Worm (Caenorhabditis elegans) whole organism, young adult: ENCODE measurements around the gene E02H4.8.

Experiments used
- B0019.2 ChIP-seq: fragments of 200-800 bp; sonication (Bioruptor generic); conservative IDR thresholded peaks from 2 replicates; pipeline ENCODE4 v1.3.6; 2022; ENCODE audit warnings: missing genetic modification reagents, missing genetic modification characterization, missing compliant biosample characterization
- B0261.1 ChIP-seq: sonication (generic microtip); optimal IDR thresholded peaks from 2 replicates; lab custom pipeline; 2016; ENCODE audit warnings: mild to moderate bottlenecking, missing genetic modification characterization, moderate library complexity, missing compliant biosample characterization
- B0336.3 ChIP-seq: fragments of 200-800 bp; sonication (Bioruptor generic); IDR thresholded peaks from 2 replicates; pipeline ENCODE4 v1.3.6; 2022; ENCODE audit warnings: missing genetic modification characterization, missing compliant biosample characterization
- C06A6.2 ChIP-seq: fragments of 200-800 bp; sonication (Bioruptor generic); conservative IDR thresholded peaks from 2 replicates; pipeline ENCODE4 v1.3.6; 2022; ENCODE audit warnings: missing genetic modification characterization, missing compliant biosample characterization
- D2030.7 ChIP-seq: fragments of 200-800 bp; sonication (Bioruptor generic); IDR thresholded peaks from 2 replicates; pipeline ENCODE4 v1.3.6; 2022; ENCODE audit warnings: missing genetic modification reagents, missing genetic modification characterization, missing compliant biosample characterization
- F22D6.2 ChIP-seq: sonication (generic microtip); optimal IDR thresholded peaks from 2 replicates; lab custom pipeline; 2016; ENCODE audit warnings: mild to moderate bottlenecking, missing genetic modification characterization, missing compliant biosample characterization
- F39B2.1 ChIP-seq: fragments of 200-800 bp; sonication (Bioruptor generic); IDR thresholded peaks from 2 replicates; pipeline ENCODE4 v1.3.6; 2022; ENCODE audit warnings: missing genetic modification reagents, missing genetic modification characterization, missing compliant biosample characterization
- F52B5.7 ChIP-seq: sonication (generic microtip); optimal IDR thresholded peaks from 2 replicates; lab custom pipeline; 2016; ENCODE audit warnings: mild to moderate bottlenecking, missing genetic modification characterization, missing compliant biosample characterization
- F57A8.1 ChIP-seq: fragments of 200-800 bp; sonication (Bioruptor generic); optimal IDR thresholded peaks from 2 replicates; lab custom pipeline; 2018; ENCODE audit warnings: mild to moderate bottlenecking, missing genetic modification characterization, moderate library complexity, missing compliant biosample characterization
- K11D2.4 ChIP-seq: fragments of 200-800 bp; sonication (Bioruptor generic); IDR thresholded peaks from 2 replicates; pipeline ENCODE4 v1.3.6; 2022; ENCODE audit warnings: missing genetic modification reagents, missing genetic modification characterization, missing compliant biosample characterization
- T07F8.4 ChIP-seq: sonication (generic microtip); optimal IDR thresholded peaks from 2 replicates; lab custom pipeline; 2016; ENCODE audit warnings: mild to moderate bottlenecking, missing genetic modification characterization, moderate library complexity, missing compliant biosample characterization
- Y53G8AR.9 ChIP-seq: fragments of 200-800 bp; sonication (Bioruptor generic); conservative IDR thresholded peaks from 2 replicates; pipeline ENCODE4 v1.3.6; 2022; ENCODE audit warnings: missing genetic modification reagents, missing genetic modification characterization, missing compliant biosample characterization
- Y67H2A.10 ChIP-seq: fragments of 200-800 bp; sonication (Bioruptor generic); conservative IDR thresholded peaks from 2 replicates; pipeline ENCODE4 v1.3.6; 2022; ENCODE audit warnings: missing genetic modification reagents, missing genetic modification characterization, missing compliant biosample characterization
- Y95B8A.8 ChIP-seq: fragments of 200-800 bp; sonication (Bioruptor generic); IDR thresholded peaks from 2 replicates; pipeline ENCODE4 v1.3.6; 2022; ENCODE audit warnings: missing genetic modification reagents, missing genetic modification characterization, missing compliant biosample characterization
- aptf-3 ChIP-seq: fragments of 200-800 bp; sonication (Bioruptor generic); IDR thresholded peaks from 2 replicates; pipeline ENCODE4 v1.3.6; 2022; ENCODE audit warnings: missing genetic modification characterization, missing compliant biosample characterization
- attf-5 ChIP-seq: fragments of 200-800 bp; sonication (Bioruptor generic); optimal IDR thresholded peaks from 2 replicates; lab custom pipeline; 2018; ENCODE audit warnings: mild to moderate bottlenecking, missing genetic modification characterization, missing compliant biosample characterization
- bed-1 ChIP-seq: fragments of 200-800 bp; sonication (Bioruptor generic); IDR thresholded peaks from 2 replicates; pipeline ENCODE4 v1.3.6; 2022; ENCODE audit warnings: missing genetic modification reagents, missing genetic modification characterization, missing compliant biosample characterization
- bed-2 ChIP-seq: fragments of 200-800 bp; sonication (Bioruptor generic); IDR thresholded peaks from 2 replicates; pipeline ENCODE4 v1.3.6; 2022; ENCODE audit warnings: missing genetic modification reagents, missing genetic modification characterization, missing compliant biosample characterization
- cebp-2 ChIP-seq: fragments of 200-800 bp; sonication (Bioruptor generic); IDR thresholded peaks from 2 replicates; pipeline ENCODE4 v1.3.6; 2022; ENCODE audit warnings: missing genetic modification characterization, missing compliant biosample characterization
- ceh-100 ChIP-seq: fragments of 200-800 bp; sonication (Bioruptor generic); IDR thresholded peaks from 2 replicates; pipeline ENCODE4 v1.3.6; 2022; ENCODE audit warnings: missing genetic modification reagents, missing genetic modification characterization, missing compliant biosample characterization
- ceh-58 ChIP-seq: fragments of 200-800 bp; sonication (Bioruptor generic); IDR thresholded peaks from 2 replicates; pipeline ENCODE4 v1.3.6; 2022; ENCODE audit warnings: missing genetic modification characterization, missing compliant biosample characterization
- ceh-79 ChIP-seq: sonication (generic microtip); optimal IDR thresholded peaks from 2 replicates; lab custom pipeline; 2017; ENCODE audit warnings: mild to moderate bottlenecking, missing genetic modification characterization, missing compliant biosample characterization
- die-1 ChIP-seq: sonication (generic microtip); optimal IDR thresholded peaks from 2 replicates; lab custom pipeline; 2016; ENCODE audit warnings: missing genotype, mild to moderate bottlenecking, missing genetic modification characterization, missing compliant biosample characterization
- efl-1 ChIP-seq: fragments of 150-350 bp; optimal IDR thresholded peaks from 2 replicates; lab custom pipeline; 2014; ENCODE audit warnings: missing biosample characterization, missing genetic modification reagents, missing genetic modification characterization
- him-1 ChIP-seq: sonication (generic microtip); optimal IDR thresholded peaks from 2 replicates; lab custom pipeline; 2016; ENCODE audit warnings: missing genotype, missing genetic modification reagents, missing genetic modification characterization, missing compliant biosample characterization
- hlh-12 ChIP-seq: sonication (generic microtip); optimal IDR thresholded peaks from 2 replicates; lab custom pipeline; 2016; ENCODE audit warnings: missing genetic modification characterization, missing compliant biosample characterization
- hlh-26 ChIP-seq: fragments of 200-800 bp; sonication (Bioruptor generic); conservative IDR thresholded peaks from 2 replicates; pipeline ENCODE4 v1.3.6; 2022; ENCODE audit warnings: missing genetic modification reagents, missing genetic modification characterization, missing compliant biosample characterization
- hmg-1.2 ChIP-seq: fragments of 200-800 bp; sonication (Bioruptor generic); IDR thresholded peaks from 2 replicates; pipeline ENCODE4 v1.3.6; 2022; ENCODE audit warnings: missing genetic modification reagents, missing genetic modification characterization, missing compliant biosample characterization
- hrde-1 ChIP-seq: sonication (generic microtip); optimal IDR thresholded peaks from 2 replicates; lab custom pipeline; 2016; ENCODE audit warnings: missing genetic modification characterization, mild to moderate bottlenecking, missing compliant biosample characterization, moderate library complexity, missing genotype, missing genetic modification reagents, borderline replicate concordance
- hsf-1 ChIP-seq: fragments of 200-800 bp; sonication (Bioruptor generic); IDR thresholded peaks from 2 replicates; pipeline ENCODE4 v1.3.6; 2022; ENCODE audit warnings: missing genetic modification reagents, missing genetic modification characterization, missing compliant biosample characterization
- lin-40 ChIP-seq: sonication (generic microtip); optimal IDR thresholded peaks from 2 replicates; lab custom pipeline; 2016; ENCODE audit warnings: missing genetic modification characterization, mild to moderate bottlenecking, missing compliant biosample characterization, missing genotype, missing genetic modification reagents
- lin-54 ChIP-seq: fragments of 200-800 bp; sonication (Bioruptor generic); optimal IDR thresholded peaks from 2 replicates; lab custom pipeline; 2018; ENCODE audit warnings: mild to moderate bottlenecking, missing genetic modification characterization, missing compliant biosample characterization
- lir-1 ChIP-seq: fragments of 200-800 bp; sonication (Bioruptor generic); conservative IDR thresholded peaks from 2 replicates; pipeline ENCODE4 v1.3.6; 2022; ENCODE audit warnings: missing genetic modification reagents, missing genetic modification characterization, missing compliant biosample characterization
- mxl-1 ChIP-seq: sonication (generic microtip); optimal IDR thresholded peaks from 2 replicates; lab custom pipeline; 2016; ENCODE audit warnings: missing genetic modification characterization, missing compliant biosample characterization
- nfya-2 ChIP-seq: fragments of 200-800 bp; sonication (Bioruptor generic); IDR thresholded peaks from 2 replicates; pipeline ENCODE4 v1.3.6; 2022; ENCODE audit warnings: missing genetic modification reagents, missing genetic modification characterization, missing compliant biosample characterization
- nhr-90 ChIP-seq: sonication (generic microtip); optimal IDR thresholded peaks from 2 replicates; lab custom pipeline; 2016; ENCODE audit warnings: missing genotype, mild to moderate bottlenecking, missing genetic modification characterization, missing compliant biosample characterization
- pbrm-1 ChIP-seq: fragments of 200-800 bp; sonication (Bioruptor generic); IDR thresholded peaks from 2 replicates; pipeline ENCODE4 v1.3.6; 2022; ENCODE audit warnings: missing genetic modification reagents, missing genetic modification characterization, missing compliant biosample characterization
- rec-8 ChIP-seq, 2 experiments: sonication (generic microtip); optimal IDR thresholded peaks; 2 replicates each; lab custom pipeline; 2016; ENCODE audit warnings: mild to moderate bottlenecking in 2 of 2, missing genetic modification characterization in 2 of 2, missing genetic modification reagents in 2 of 2, missing genotype in 2 of 2, missing biosample characterization in 1 of 2, missing compliant biosample characterization in 1 of 2, moderate library complexity in 1 of 2
- snpc-1.1 ChIP-seq: sonication (generic microtip); optimal IDR thresholded peaks from 2 replicates; lab custom pipeline; 2017; ENCODE audit warnings: missing genetic modification characterization, mild to moderate bottlenecking, missing compliant biosample characterization, antibody characterized with exemption, moderate library complexity, missing genotype, missing genetic modification reagents; ENCODE audit not compliant: insufficient read depth
- snpc-1.3 ChIP-seq: sonication (generic microtip); optimal IDR thresholded peaks from 2 replicates; lab custom pipeline; 2017; ENCODE audit warnings: missing genetic modification characterization, mild to moderate bottlenecking, missing compliant biosample characterization, antibody characterized with exemption, moderate library complexity, missing genotype, missing genetic modification reagents; ENCODE audit not compliant: insufficient read depth
- somi-1 ChIP-seq: fragments of 200-800 bp; sonication (Bioruptor generic); optimal IDR thresholded peaks from 2 replicates; lab custom pipeline; 2018; ENCODE audit warnings: mild to moderate bottlenecking, missing genetic modification characterization, missing compliant biosample characterization
- tbp1 ChIP-seq: fragments of 200-800 bp; sonication (Bioruptor generic); optimal IDR thresholded peaks from 2 replicates; lab custom pipeline; 2018; ENCODE audit warnings: mild to moderate bottlenecking, missing genetic modification characterization, missing compliant biosample characterization
- unc-62 ChIP-seq: fragments of 150-350 bp; optimal IDR thresholded peaks from 2 replicates; lab custom pipeline; 2014; ENCODE audit warnings: missing biosample characterization, missing genetic modification reagents, missing genetic modification characterization
- zfh-2 ChIP-seq: fragments of 200-800 bp; sonication (Bioruptor generic); conservative IDR thresholded peaks from 2 replicates; pipeline ENCODE4 v1.3.6; 2022; ENCODE audit warnings: missing genetic modification reagents, missing genetic modification characterization, missing compliant biosample characterization
- ztf-18 ChIP-seq: sonication (generic microtip); optimal IDR thresholded peaks from 2 replicates; lab custom pipeline; 2016; ENCODE audit warnings: missing genotype, mild to moderate bottlenecking, missing genetic modification characterization, missing compliant biosample characterization
- ztf-22 ChIP-seq: fragments of 200-800 bp; sonication (Bioruptor generic); optimal IDR thresholded peaks from 2 replicates; lab custom pipeline; 2018; ENCODE audit warnings: mild to moderate bottlenecking, missing genetic modification characterization, moderate library complexity, missing compliant biosample characterization
- ztf-26 ChIP-seq: sonication (generic microtip); optimal IDR thresholded peaks from 2 replicates; lab custom pipeline; 2017; ENCODE audit warnings: missing genetic modification characterization, missing compliant biosample characterization
- ztf-28 ChIP-seq: fragments of 200-800 bp; sonication (Bioruptor generic); IDR thresholded peaks from 2 replicates; pipeline ENCODE4 v1.3.6; 2022; ENCODE audit warnings: missing genetic modification reagents, missing genetic modification characterization, missing compliant biosample characterization
- ztf-3 ChIP-seq: fragments of 200-800 bp; sonication (Bioruptor generic); optimal IDR thresholded peaks from 2 replicates; lab custom pipeline; 2018; ENCODE audit warnings: mild to moderate bottlenecking, missing genetic modification characterization, missing compliant biosample characterization

The E02H4.8 gene

ce11 chrX:14228764-14229163 lies 34.6 kb downstream of the E02H4.8 start (continued):
- TF ChIP-seq B0261.1 (tag; lab: Kevin White, UChicago) = peak; percentile 79
- TF ChIP-seq hlh-26 (GFP tag; lab: Robert Waterston, UW) = no peak
- peak; percentile 8 for TF ChIP-seq T07F8.4 (tag; lab: Kevin White, UChicago)
- no peak for TF ChIP-seq efl-1 (GFP tag; lab: Kevin White, UChicago)
- no peak for TF ChIP-seq hsf-1 (GFP tag; lab: Robert Waterston, UW)
- TF ChIP-seq Y67H2A.10 (GFP tag; lab: Robert Waterston, UW) = no peak
- TF ChIP-seq bed-1 (GFP tag; lab: Robert Waterston, UW) = no peak
- TF ChIP-seq nhr-90 (tag; lab: Kevin White, UChicago) = peak; percentile 88
- peak; percentile 47; the same call in 1 of the 2 replicates for TF ChIP-seq D2030.7
- no peak for TF ChIP-seq ceh-79
- no peak for TF ChIP-seq ztf-3 (GFP tag; lab: Kevin White, UChicago)
- TF ChIP-seq B0019.2 (GFP tag; lab: Robert Waterston, UW) = no peak
- no peak for TF ChIP-seq F57A8.1
- TF ChIP-seq unc-62 (GFP tag; lab: Kevin White, UChicago) = no peak
- TF ChIP-seq pbrm-1 (GFP tag; lab: Robert Waterston, UW) = peak; percentile 61; the same call in 1 of the 2 replicates
- no peak for TF ChIP-seq ztf-28 (GFP tag; lab: Robert Waterston, UW)
- peak; percentile 56 for TF ChIP-seq ztf-18 (tag; lab: Kevin White, UChicago)
- TF ChIP-seq lin-40 (tag; lab: Kevin White, UChicago) = no peak
- TF ChIP-seq somi-1 (GFP tag; lab: Kevin White, UChicago) = no peak
- no peak for TF ChIP-seq ceh-58
- peak; percentile 84 for TF ChIP-seq die-1 (tag; lab: Kevin White, UChicago)
- no peak for TF ChIP-seq nfya-2 (GFP tag; lab: Robert Waterston, UW)
- no peak for TF ChIP-seq ztf-22
- TF ChIP-seq Y95B8A.8 = no peak
- TF ChIP-seq Y53G8AR.9 (GFP tag; lab: Robert Waterston, UW) = no peak
- no peak for TF ChIP-seq F52B5.7 (tag; lab: Kevin White, UChicago)
- no peak for TF ChIP-seq zfh-2 (GFP tag; lab: Robert Waterston, UW)
- peak; percentile 91 for TF ChIP-seq tbp1 (GFP tag; lab: Kevin White, UChicago)
- TF ChIP-seq mxl-1 (tag; lab: Kevin White, UChicago) = peak; percentile 40
- TF ChIP-seq ztf-26 (tag; lab: Kevin White, UChicago) = no peak
- peak; percentile 70 for TF ChIP-seq snpc-1.3 (tag; lab: Kevin White, UChicago)
- TF ChIP-seq ceh-100 (GFP tag; lab: Robert Waterston, UW) = no peak
- 0 out of 2 replicates have a peak, but pooled peaks have one; percentile 38 for TF ChIP-seq aptf-3
- no peak for TF ChIP-seq K11D2.4
- TF ChIP-seq hrde-1 (tag; lab: Kevin White, UChicago) = peak; percentile 40
- TF ChIP-seq C06A6.2 (GFP tag; lab: Robert Waterston, UW) = no peak
- 0 out of 2 replicates have a peak, but pooled peaks have one; percentile 16 for TF ChIP-seq cebp-2
- peak; percentile 84; the same call in 1 of the 2 replicates for TF ChIP-seq lir-1 (GFP tag; lab: Robert Waterston, UW)
- TF ChIP-seq F22D6.2 (tag; lab: Kevin White, UChicago) = no peak
- TF ChIP-seq B0336.3 (GFP tag; lab: Robert Waterston, UW) = no peak
- no peak for TF ChIP-seq attf-5 (GFP tag; lab: Kevin White, UChicago)
- peak; percentile 62 for TF ChIP-seq him-1 (tag; lab: Kevin White, UChicago)
- no peak for TF ChIP-seq bed-2 (GFP tag; lab: Robert Waterston, UW)
- TF ChIP-seq lin-54 (GFP tag; lab: Kevin White, UChicago) = no peak
- TF ChIP-seq hmg-1.2 (GFP tag; lab: Robert Waterston, UW) = no peak; the same call in 1 of the 2 replicates
- peak in 1 of 2 experiments; percentile 75 for TF ChIP-seq rec-8 (tag; optimal IDR thresholded peaks at IDR 0.05; lab: Kevin White, UChicago)
- TF ChIP-seq snpc-1.1 (tag; lab: Kevin White, UChicago) = peak; percentile 48
- no peak for TF ChIP-seq F39B2.1 (GFP tag; lab: Robert Waterston, UW)
- no peak for TF ChIP-seq hlh-12 (tag; lab: Kevin White, UChicago)
